Worm (Caenorhabditis elegans) whole organism, L1 larva: ENCODE results near the gene fbxb-3.
A peak's percentile ranks its signal among the peaks of the same experiment; 100 is the strongest.

ENCODE experiments used
- C04F5.9 ChIP-seq: sonication (generic microtip); optimal IDR thresholded peaks from 2 replicates; lab custom pipeline; 2016; ENCODE audit warnings: missing genetic modification characterization, missing compliant biosample characterization
- C16A3.4 ChIP-seq: fragments of 150-350 bp; optimal IDR thresholded peaks from 2 replicates; lab custom pipeline; 2014; ENCODE audit warnings: missing biosample characterization, missing genetic modification characterization
- F16B12.6 ChIP-seq: fragments of 150-350 bp; optimal IDR thresholded peaks from 2 replicates; lab custom pipeline; 2014; ENCODE audit warnings: missing biosample characterization, missing genetic modification characterization
- ama-1 ChIP-seq: fragments of 150-350 bp; optimal IDR thresholded peaks from 2 replicates; lab custom pipeline; 2014
- ceh-63 ChIP-seq: fragments of 200-800 bp; sonication (Bioruptor generic); optimal IDR thresholded peaks from 2 replicates; lab custom pipeline; 2018; ENCODE audit warnings: mild to moderate bottlenecking, missing genetic modification characterization, missing compliant biosample characterization
- ceh-8 ChIP-seq: fragments of 200-800 bp; sonication (Bioruptor generic); optimal IDR thresholded peaks from 2 replicates; lab custom pipeline; 2018; ENCODE audit warnings: mild to moderate bottlenecking, missing genetic modification characterization, moderate library complexity, missing compliant biosample characterization
- ceh-82 ChIP-seq, 3 experiments: fragments of 150-350 bp in 1 of 3; sonication (generic microtip) in 2 of 3; optimal IDR thresholded peaks; 2 replicates each; lab custom pipeline; 2014 to 2017; ENCODE audit warnings: missing biosample characterization in 3 of 3, missing genetic modification characterization in 3 of 3
- ces-1 ChIP-seq: fragments of 150-350 bp; optimal IDR thresholded peaks from 2 replicates; lab custom pipeline; 2014; ENCODE audit warnings: missing biosample characterization, missing genetic modification reagents, missing genetic modification characterization
- dsc-1 ChIP-seq: sonication (generic microtip); optimal IDR thresholded peaks from 2 replicates; lab custom pipeline; 2016; ENCODE audit warnings: mild to moderate bottlenecking, missing genetic modification characterization, missing compliant biosample characterization
- efl-1 ChIP-seq, 4 experiments: fragments of 150-350 bp; optimal IDR thresholded peaks in 3 of 4; peaks in 1 of 4; 1 replicate in 1 of 4; 2 replicates in 3 of 4; lab custom pipeline; 2014; ENCODE audit warnings: missing biosample characterization in 2 of 4, missing genetic modification characterization in 2 of 4, missing genetic modification reagents in 2 of 4
- elt-3 ChIP-seq, 6 experiments: fragments of 150-350 bp in 1 of 6; sonication (generic microtip); optimal IDR thresholded peaks; 2 replicates each; lab custom pipeline; 2017 to 2018; ENCODE audit warnings: missing biosample characterization in 6 of 6, missing genetic modification characterization in 6 of 6, inconsistent platforms in 1 of 6
- ets-5 ChIP-seq: fragments of 200-800 bp; sonication (Bioruptor generic); IDR thresholded peaks from 2 replicates; pipeline ENCODE4 v1.3.6; 2022; ENCODE audit warnings: missing genetic modification characterization, missing compliant biosample characterization
- fkh-10 ChIP-seq: sonication (generic microtip); optimal IDR thresholded peaks from 2 replicates; lab custom pipeline; 2017; ENCODE audit warnings: missing biosample characterization, missing genetic modification reagents, missing genetic modification characterization
- fkh-4 ChIP-seq: sonication (generic microtip); optimal IDR thresholded peaks from 2 replicates; lab custom pipeline; 2016; ENCODE audit warnings: missing compliant biosample characterization, missing genetic modification characterization, borderline replicate concordance
- fos-1 ChIP-seq: fragments of 150-350 bp; optimal IDR thresholded peaks from 2 replicates; lab custom pipeline; 2014; ENCODE audit warnings: missing biosample characterization, missing genetic modification characterization
- hpl-2 ChIP-seq: fragments of 150-350 bp; optimal IDR thresholded peaks from 2 replicates; lab custom pipeline; 2014; ENCODE audit warnings: missing biosample characterization, missing genetic modification reagents, missing genetic modification characterization
- irx-1 ChIP-seq: sonication (generic microtip); optimal IDR thresholded peaks from 2 replicates; lab custom pipeline; 2016; ENCODE audit warnings: missing genetic modification characterization, missing compliant biosample characterization
- jun-1 ChIP-seq: fragments of 150-350 bp; optimal IDR thresholded peaks from 2 replicates; lab custom pipeline; 2014; ENCODE audit warnings: missing biosample characterization, missing genetic modification reagents, missing genetic modification characterization
- lin-14 ChIP-seq: fragments of 200-800 bp; sonication (Bioruptor generic); optimal IDR thresholded peaks from 2 replicates; lab custom pipeline; 2018; ENCODE audit warnings: mild to moderate bottlenecking, missing genetic modification characterization, moderate library complexity, missing compliant biosample characterization
- lin-15B ChIP-seq: fragments of 150-350 bp; sonication (generic microtip); optimal IDR thresholded peaks from 3 replicates; lab custom pipeline; 2014; ENCODE audit warnings: missing biosample characterization, missing genetic modification characterization
- lin-39 ChIP-seq: fragments of 150-350 bp; optimal IDR thresholded peaks from 2 replicates; lab custom pipeline; 2014; ENCODE audit warnings: missing biosample characterization, missing genetic modification reagents, missing genetic modification characterization
- lir-3 ChIP-seq: sonication (generic microtip); optimal IDR thresholded peaks from 2 replicates; lab custom pipeline; 2016; ENCODE audit warnings: mild to moderate bottlenecking, missing genetic modification characterization, moderate library complexity, missing compliant biosample characterization; ENCODE audit not compliant: poor library complexity
- mdl-1 ChIP-seq, 2 experiments: fragments of 150-350 bp; optimal IDR thresholded peaks; 2 replicates each; lab custom pipeline; 2014 to 2017; ENCODE audit warnings: missing biosample characterization in 2 of 2, missing genetic modification characterization in 2 of 2, inconsistent platforms in 1 of 2
- mep-1 ChIP-seq: fragments of 150-350 bp; optimal IDR thresholded peaks from 2 replicates; lab custom pipeline; 2014; ENCODE audit warnings: missing biosample characterization, missing genetic modification characterization
- nhr-11 ChIP-seq: fragments of 150-350 bp; optimal IDR thresholded peaks from 2 replicates; lab custom pipeline; 2014; ENCODE audit warnings: missing biosample characterization, missing genetic modification characterization
- nhr-19 ChIP-seq: fragments of 200-800 bp; sonication (Bioruptor generic); conservative IDR thresholded peaks from 2 replicates; pipeline ENCODE4 v1.3.6; 2022; ENCODE audit warnings: missing genetic modification characterization, missing compliant biosample characterization
- nhr-47 ChIP-seq: sonication (generic microtip); optimal IDR thresholded peaks from 2 replicates; lab custom pipeline; 2016; ENCODE audit warnings: mild to moderate bottlenecking, missing genetic modification characterization, moderate library complexity, missing compliant biosample characterization
- nhr-71 ChIP-seq: sonication (generic microtip); optimal IDR thresholded peaks from 2 replicates; lab custom pipeline; 2016; ENCODE audit warnings: mild to moderate bottlenecking, missing genetic modification characterization, moderate library complexity, missing compliant biosample characterization
- pag-3 ChIP-seq: sonication (generic microtip); optimal IDR thresholded peaks from 2 replicates; lab custom pipeline; 2017; ENCODE audit warnings: missing genetic modification characterization, mild to moderate bottlenecking, missing compliant biosample characterization, antibody characterized with exemption, borderline replicate concordance; ENCODE audit not compliant: insufficient read depth
- rnt-1 ChIP-seq: sonication (generic microtip); optimal IDR thresholded peaks from 2 replicates; lab custom pipeline; 2016; ENCODE audit warnings: mild to moderate bottlenecking, missing genetic modification characterization, moderate library complexity, missing compliant biosample characterization
- skn-1 ChIP-seq: fragments of 150-350 bp; optimal IDR thresholded peaks from 2 replicates; lab custom pipeline; 2014; ENCODE audit warnings: missing biosample characterization, missing genetic modification characterization
- snpc-4 ChIP-seq: fragments of 150-350 bp; optimal IDR thresholded peaks from 2 replicates; lab custom pipeline; 2014; ENCODE audit warnings: missing biosample characterization, missing genetic modification characterization
- sox-4 ChIP-seq: sonication (generic microtip); optimal IDR thresholded peaks from 2 replicates; lab custom pipeline; 2016; ENCODE audit warnings: missing genetic modification characterization, missing compliant biosample characterization
- sptf-1 ChIP-seq: fragments of 150-350 bp; optimal IDR thresholded peaks from 2 replicates; lab custom pipeline; 2014; ENCODE audit warnings: missing biosample characterization, missing genetic modification characterization
- swsn-7 ChIP-seq: sonication (generic microtip); optimal IDR thresholded peaks from 2 replicates; lab custom pipeline; 2016; ENCODE audit warnings: missing genetic modification characterization, missing compliant biosample characterization
- tlp-1 ChIP-seq: fragments of 150-350 bp; optimal IDR thresholded peaks from 2 replicates; lab custom pipeline; 2014; ENCODE audit warnings: missing biosample characterization, missing genetic modification characterization
- unc-130 ChIP-seq: fragments of 150-350 bp; optimal IDR thresholded peaks from 2 replicates; lab custom pipeline; 2017; ENCODE audit warnings: missing biosample characterization, missing genetic modification characterization, inconsistent platforms
- unc-62 ChIP-seq: fragments of 150-350 bp; optimal IDR thresholded peaks from 2 replicates; lab custom pipeline; 2014; ENCODE audit warnings: missing biosample characterization, missing genetic modification reagents, missing genetic modification characterization
- ztf-11 ChIP-seq, 2 experiments: sonication (generic microtip); optimal IDR thresholded peaks; 2 replicates each; lab custom pipeline; 2016 to 2017; ENCODE audit warnings: missing genetic modification characterization in 2 of 2, missing biosample characterization in 1 of 2, missing compliant biosample characterization in 1 of 2
- ztf-4 ChIP-seq: fragments of 150-350 bp; optimal IDR thresholded peaks from 2 replicates; lab custom pipeline; 2014; ENCODE audit warnings: missing biosample characterization, missing genetic modification characterization

fbxb-3 gene

DNA sequence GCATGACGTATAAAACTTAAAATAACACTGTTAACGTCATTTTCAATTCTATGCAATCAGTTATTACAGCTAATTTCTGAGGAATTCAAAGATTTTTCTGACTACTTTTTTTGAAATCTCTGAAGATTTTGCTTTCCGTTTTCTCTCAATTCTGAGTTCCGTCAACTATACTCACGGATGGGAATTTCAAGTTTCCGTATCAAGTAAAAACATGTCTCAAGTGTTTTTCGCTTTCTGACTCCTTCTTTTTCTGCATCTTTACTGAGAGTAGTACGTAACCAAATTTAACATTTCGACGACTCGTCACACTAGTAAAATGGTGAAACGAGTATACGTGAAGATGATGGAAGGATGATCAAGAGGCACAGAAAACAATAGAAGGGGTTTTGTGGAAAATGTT, 41.9 kb upstream of the fbxb-3 start:
- no peak for TF ChIP-seq ama-1 (lab: Kevin White, UChicago)
- no peak for TF ChIP-seq ceh-8
- TF ChIP-seq tlp-1 (tag; lab: Kevin White, UChicago), result no peak
- peak; percentile 13 for TF ChIP-seq lin-14 (GFP tag; lab: Kevin White, UChicago)
- TF ChIP-seq sox-4 (tag; lab: Kevin White, UChicago), result no peak
- peak; percentile 75 for TF ChIP-seq fkh-10
- no peak for TF ChIP-seq mdl-1 (tag; optimal IDR thresholded peaks at IDR 0.05; lab: Kevin White, UChicago)
- TF ChIP-seq hpl-2, result no peak

DNA sequence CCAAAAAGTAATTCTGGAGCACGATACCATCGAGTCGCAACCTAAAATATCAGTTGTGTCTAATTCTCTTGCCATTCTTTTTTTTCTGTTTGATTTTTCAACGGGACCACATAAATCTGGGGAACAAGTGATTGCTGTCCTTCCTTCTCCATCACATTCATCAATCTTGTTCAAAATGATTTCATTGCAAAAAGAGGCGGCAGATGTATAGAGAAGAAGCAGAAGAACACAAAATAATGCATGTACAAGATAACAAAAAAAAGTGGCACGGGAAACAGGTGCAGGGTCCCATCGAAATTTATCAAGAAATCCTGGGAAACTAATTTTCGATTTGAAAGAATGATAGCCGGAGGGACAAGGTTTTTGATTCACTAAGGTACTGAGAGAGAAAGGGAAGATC, 39.5 kb upstream of the fbxb-3 start:
- TF ChIP-seq lir-3 (tag; lab: Kevin White, UChicago) (no peak), lin-14 (GFP tag; lab: Kevin White, UChicago) (peak; percentile 72), swsn-7 (tag; lab: Kevin White, UChicago) (no peak), ceh-63 (GFP tag; lab: Kevin White, UChicago) (no peak), nhr-71 (tag; lab: Kevin White, UChicago) (peak; percentile 52), C16A3.4 (tag; lab: Kevin White, UChicago) (no peak), pag-3 (peak; percentile 63), rnt-1 (tag; lab: Kevin White, UChicago) (peak; percentile 36), ztf-11 (tag; optimal IDR thresholded peaks at IDR 0.05; lab: Kevin White, UChicago) (no peak), efl-1 (optimal IDR thresholded peaks at IDR 0.05; lab: Kevin White, UChicago) (no peak), efl-1 (GFP tag; optimal IDR thresholded peaks at IDR 0.05 in 1 of 2; lab: Kevin White, UChicago) (no peak)

DNA sequence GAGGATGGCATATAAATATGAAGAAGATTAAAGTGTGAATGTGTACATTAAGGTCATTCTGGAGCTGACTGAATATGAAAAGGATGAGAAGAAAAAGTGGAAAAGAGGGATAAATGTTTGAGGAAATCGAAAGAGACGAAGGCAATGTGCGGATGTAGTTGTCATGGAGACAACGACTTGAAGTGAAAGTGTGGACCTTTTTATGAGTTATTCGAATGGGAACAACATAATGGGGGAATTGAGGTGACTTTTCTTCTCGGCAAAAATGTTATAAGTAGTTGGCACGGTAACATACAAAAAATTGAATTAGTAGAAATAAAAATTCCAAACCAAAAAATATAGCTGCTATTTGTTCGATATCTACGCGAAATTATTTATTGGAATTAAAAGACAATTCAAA, 37.7 kb upstream of the fbxb-3 start, which contains the start of gene dyf-18:
Gene dyf-18, minus strand, starts transcription at position 101 of the 400 bp plus-strand sequence.
- TF ChIP-seq F16B12.6 (no peak), C04F5.9 (no peak), hpl-2 (no peak), ztf-11 (tag; optimal IDR thresholded peaks at IDR 0.05; lab: Kevin White, UChicago) (no peak), sptf-1 (tag; lab: Kevin White, UChicago) (no peak), lin-39 (tag; lab: Kevin White, UChicago) (no peak), ceh-82 (tag; optimal IDR thresholded peaks at IDR 0.05; lab: Kevin White, UChicago) (no peak), nhr-71 (tag; lab: Kevin White, UChicago) (no peak), rnt-1 (tag; lab: Kevin White, UChicago) (no peak), ztf-4 (no peak), ces-1 (GFP tag; lab: Kevin White, UChicago) (no peak), fkh-4 (no peak), dsc-1 (tag; lab: Kevin White, UChicago) (no peak), irx-1 (tag; lab: Kevin White, UChicago) (no peak), unc-62 (GFP tag; lab: Kevin White, UChicago) (no peak), skn-1 (no peak), pag-3 (no peak), nhr-11 (tag; lab: Kevin White, UChicago) (no peak)
- TF ChIP-seq, all 84 proteins: peak for 0

DNA sequence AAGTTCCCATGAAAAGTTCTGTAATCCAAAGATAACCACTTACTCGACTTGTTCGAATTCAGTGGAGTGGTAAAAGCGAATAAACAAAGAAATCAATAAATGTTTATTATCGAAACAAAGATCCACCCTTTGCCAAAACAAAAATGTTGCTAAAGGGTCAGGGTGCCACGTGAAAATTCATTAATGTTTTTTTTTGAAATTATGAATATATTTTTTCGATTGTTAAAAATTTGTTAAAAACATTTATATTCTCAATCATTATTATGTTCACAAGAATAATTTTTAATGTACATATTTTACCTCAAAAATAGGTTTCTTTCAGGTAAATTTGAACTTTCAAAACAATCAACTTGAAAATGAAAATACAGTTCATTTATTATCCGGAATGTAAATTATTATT, 35.7 kb upstream of the fbxb-3 start, which contains the start of gene H01G02.4:
Gene H01G02.4, minus strand, starts transcription at position 101 of the 400 bp plus-strand sequence.
- no peak for TF ChIP-seq ets-5
- no peak for TF ChIP-seq jun-1
- TF ChIP-seq unc-62 (GFP tag; lab: Kevin White, UChicago), result no peak
- no peak for TF ChIP-seq sptf-1 (tag; lab: Kevin White, UChicago)
- TF ChIP-seq skn-1, result no peak
- no peak for TF ChIP-seq fkh-4
- no peak for TF ChIP-seq lin-39 (tag; lab: Kevin White, UChicago)
- no peak for TF ChIP-seq tlp-1 (tag; lab: Kevin White, UChicago)
- TF ChIP-seq nhr-19 (GFP tag; lab: Robert Waterston, UW), result no peak
- no peak for TF ChIP-seq elt-3 (tag; optimal IDR thresholded peaks at IDR 0.05; lab: Kevin White, UChicago)
- no peak for TF ChIP-seq mep-1 (tag; lab: Kevin White, UChicago)
- no peak for TF ChIP-seq snpc-4 (tag; lab: Kevin White, UChicago)
- no peak for TF ChIP-seq nhr-47 (tag; lab: Kevin White, UChicago)
- TF ChIP-seq sox-4 (tag; lab: Kevin White, UChicago), result no peak
- no peak for TF ChIP-seq lin-15B (tag; lab: Kevin White, UChicago)
- TF ChIP-seq unc-130 (tag; lab: Kevin White, UChicago), result no peak
- TF ChIP-seq ceh-63 (GFP tag; lab: Kevin White, UChicago), result no peak
- no peak for TF ChIP-seq fos-1 (tag; lab: Kevin White, UChicago)
- TF ChIP-seq, all 84 proteins: peak for 0
